Fruit fly (Drosophila melanogaster): ENCODE measurements around the gene CG15399.
A peak's percentile ranks its signal among the peaks of the same experiment; 100 is the strongest.

Gene CG15399

dm6 chr2L:2754437-2755322 lies 16.9 kb downstream of the CG15399 start (continued):
- TF ChIP-seq GATAe (GFP tag; conservative IDR thresholded peaks at IDR 0.05) (no peak), CG1792 (GFP tag; optimal IDR thresholded peaks at IDR 0.05) (peak; percentile 59), Aef1 (GFP tag; IDR thresholded peaks at IDR 0.05) (no peak), CG4282 (GFP tag; optimal IDR thresholded peaks at IDR 0.05) (no peak), CG14965 (GFP tag; optimal IDR thresholded peaks at IDR 0.05; ENCODE audit: borderline replicate concordance) (peak; percentile 59), CG11560 (tag; IDR thresholded peaks at IDR 0.05) (no peak), CG10543 (GFP tag; optimal IDR thresholded peaks at IDR 0.05) (peak; percentile 80), tx (GFP tag; optimal IDR thresholded peaks at IDR 0.05) (peak; percentile 74), CG2889 (GFP tag; IDR thresholded peaks at IDR 0.05) (no peak), dysf (GFP tag; IDR thresholded peaks at IDR 0.05) (no peak), slbo (GFP tag; IDR thresholded peaks at IDR 0.05) (no peak), unpg (GFP tag; optimal IDR thresholded peaks at IDR 0.05) (peak; percentile 78), CG3281 (GFP tag; optimal IDR thresholded peaks at IDR 0.05) (peak; percentile 92), sim (GFP tag; IDR thresholded peaks at IDR 0.05) (no peak), Rx (GFP tag; IDR thresholded peaks at IDR 0.05) (no peak), CG17802 (tag; optimal IDR thresholded peaks at IDR 0.05) (no peak), CG8089 (GFP tag; optimal IDR thresholded peaks at IDR 0.05) (peak; percentile 59), CG2129 (GFP tag; IDR thresholded peaks at IDR 0.05; ENCODE audit: partially characterized antibody) (no peak), CG7839 (tag; optimal IDR thresholded peaks at IDR 0.05) (peak; percentile 83), CG15073 (GFP tag; optimal IDR thresholded peaks at IDR 0.05) (no peak), CG2120 (GFP tag; optimal IDR thresholded peaks at IDR 0.05) (peak; percentile 88), CG6175 (GFP tag; IDR thresholded peaks at IDR 0.05) (no peak), CG17568 (GFP tag; optimal IDR thresholded peaks at IDR 0.05) (peak; percentile 85), YL-1 (GFP tag; optimal IDR thresholded peaks at IDR 0.05) (peak; percentile 76), pum (GFP tag; optimal IDR thresholded peaks at IDR 0.05) (peak; percentile 61), CG4424 (GFP tag; optimal IDR thresholded peaks at IDR 0.05) (peak; percentile 79), Doc3 (GFP tag; IDR thresholded peaks at IDR 0.05; ENCODE audit: partially characterized antibody) (no peak), CG7963 (GFP tag; IDR thresholded peaks at IDR 0.05; ENCODE audit: partially characterized antibody) (no peak), Elba2 (GFP tag; optimal IDR thresholded peaks at IDR 0.05) (no peak), Vsx1 (GFP tag; optimal IDR thresholded peaks at IDR 0.05) (peak; percentile 88), grau (tag; optimal IDR thresholded peaks at IDR 0.05) (peak; percentile 86), Fer3 (tag; optimal IDR thresholded peaks at IDR 0.05) (peak; percentile 84), scrt (GFP tag; optimal IDR thresholded peaks at IDR 0.05) (peak; percentile 76), CG9727 (GFP tag; optimal IDR thresholded peaks at IDR 0.05) (peak; percentile 85), CG16863 (GFP tag; optimal IDR thresholded peaks at IDR 0.05) (peak; percentile 78), Sox100B (GFP tag; optimal IDR thresholded peaks at IDR 0.05) (peak; percentile 91), CG18262 (tag; optimal IDR thresholded peaks at IDR 0.05) (peak; percentile 89), tin (GFP tag; optimal IDR thresholded peaks at IDR 0.05) (peak; percentile 42), vnd (GFP tag; IDR thresholded peaks at IDR 0.05; ENCODE audit: partially characterized antibody) (no peak), Abd-B (GFP tag; optimal IDR thresholded peaks at IDR 0.05) (peak; percentile 57), CG9876 (GFP tag; optimal IDR thresholded peaks at IDR 0.05) (peak; percentile 2), stwl (tag; optimal IDR thresholded peaks at IDR 0.05) (no peak), oc (tag; optimal IDR thresholded peaks at IDR 0.05) (peak; percentile 85), HLH54F (GFP tag; optimal IDR thresholded peaks at IDR 0.05) (peak; percentile 76), Ets65A (GFP tag) (peak; percentile 94), ftz-f1 (GFP tag; optimal IDR thresholded peaks at IDR 0.05) (no peak), CG30020 (tag; optimal IDR thresholded peaks at IDR 0.05) (peak; percentile 58), ssp (GFP tag; IDR thresholded peaks at IDR 0.05) (no peak), CG10462 (GFP tag; optimal IDR thresholded peaks at IDR 0.05) (peak; percentile 59)

Measured in whole organism, embryonic.